Fruit fly (Drosophila melanogaster) whole organism, embryonic: ENCODE results near the gene hog.
A peak's percentile ranks its signal among the peaks of the same experiment; 100 is the strongest.

Experiments
- BtbVII ChIP-seq: fragments of 200-800 bp; sonication (Bioruptor generic); optimal IDR thresholded peaks from 3 replicates; lab custom pipeline; 2017; ENCODE audit warnings: missing biosample characterization, mild to moderate bottlenecking, missing genetic modification characterization
- Bteb2 ChIP-seq: fragments of 200-800 bp; sonication (Bioruptor generic); optimal IDR thresholded peaks from 2 replicates; lab custom pipeline; 2016; ENCODE audit warnings: missing biosample characterization, missing genetic modification characterization
- CG10209 ChIP-seq: fragments of 200-800 bp; sonication (Bioruptor generic); optimal IDR thresholded peaks from 3 replicates; lab custom pipeline; 2017; ENCODE audit warnings: missing biosample characterization, mild to moderate bottlenecking, missing genetic modification characterization, missing genetic modification reagents
- CG10267 ChIP-seq: fragments of 200-800 bp; sonication (Bioruptor generic); optimal IDR thresholded peaks from 2 replicates; lab custom pipeline; 2018; ENCODE audit warnings: missing biosample characterization, mild to moderate bottlenecking, missing genetic modification characterization, moderate library complexity
- CG10321 ChIP-seq: fragments of 200-800 bp; sonication (Bioruptor generic); IDR thresholded peaks from 2 replicates; pipeline ENCODE4 v1.3.6; 2022; ENCODE audit warnings: missing biosample characterization, missing genetic modification characterization
- CG10431 ChIP-seq: fragments of 200-800 bp; sonication (Bioruptor generic); optimal IDR thresholded peaks from 3 replicates; lab custom pipeline; 2018; ENCODE audit warnings: missing biosample characterization, mild to moderate bottlenecking, missing genetic modification characterization
- CG10462 ChIP-seq: fragments of 200-800 bp; sonication (Bioruptor generic); optimal IDR thresholded peaks from 2 replicates; lab custom pipeline; 2016; ENCODE audit warnings: missing biosample characterization, missing genetic modification characterization
- CG14965 ChIP-seq: fragments of 200-800 bp; sonication (Bioruptor generic); optimal IDR thresholded peaks from 2 replicates; lab custom pipeline; 2016; ENCODE audit warnings: missing biosample characterization, missing genetic modification characterization, borderline replicate concordance
- CG15011 ChIP-seq: fragments of 200-800 bp; sonication (Bioruptor generic); optimal IDR thresholded peaks from 3 replicates; lab custom pipeline; 2018; ENCODE audit warnings: missing biosample characterization, mild to moderate bottlenecking, missing genetic modification characterization
- CG1792 ChIP-seq: fragments of 200-800 bp; sonication (Bioruptor generic); optimal IDR thresholded peaks from 2 replicates; lab custom pipeline; 2016; ENCODE audit warnings: missing biosample characterization, missing genetic modification characterization
- CG2199 ChIP-seq: fragments of 200-800 bp; sonication (Bioruptor generic); IDR thresholded peaks from 3 replicates; pipeline ENCODE4 v1.3.6; 2022; ENCODE audit warnings: missing biosample characterization, missing genetic modification characterization
- CG2712 ChIP-seq: fragments of 200-800 bp; optimal IDR thresholded peaks from 3 replicates; lab custom pipeline; 2019; ENCODE audit warnings: missing biosample characterization, mild to moderate bottlenecking, missing genetic modification characterization, moderate library complexity
- CG32532 ChIP-seq: fragments of 200-800 bp; sonication (Bioruptor generic); IDR thresholded peaks from 2 replicates; pipeline ENCODE4 v1.3.6; 2022; ENCODE audit warnings: missing biosample characterization, missing genetic modification characterization
- CG3407 ChIP-seq: fragments of 200-800 bp; sonication (Bioruptor generic); optimal IDR thresholded peaks from 2 replicates; lab custom pipeline; 2018; ENCODE audit warnings: missing biosample characterization, mild to moderate bottlenecking, missing genetic modification characterization
- CG4360 ChIP-seq: fragments of 200-800 bp; sonication (Bioruptor generic); IDR thresholded peaks from 2 replicates; pipeline ENCODE4 v1.3.6; 2022; ENCODE audit warnings: missing biosample characterization, missing genetic modification characterization
- CG4730 ChIP-seq: fragments of 200-800 bp; sonication (Bioruptor generic); IDR thresholded peaks from 2 replicates; pipeline ENCODE4 v1.3.6; 2022; ENCODE audit warnings: missing biosample characterization, missing genetic modification characterization
- CG7357 ChIP-seq: fragments of 200-800 bp; sonication (Bioruptor generic); IDR thresholded peaks from 3 replicates; pipeline ENCODE4 v1.3.6; 2022; ENCODE audit warnings: missing biosample characterization, missing genetic modification characterization
- CG7372 ChIP-seq: fragments of 200-800 bp; sonication (Bioruptor generic); IDR thresholded peaks from 2 replicates; pipeline ENCODE4 v1.3.6; 2022; ENCODE audit warnings: missing biosample characterization, missing genetic modification characterization
- CG9609 ChIP-seq: fragments of 200-800 bp; sonication (Bioruptor generic); optimal IDR thresholded peaks from 3 replicates; lab custom pipeline; 2016; ENCODE audit warnings: missing biosample characterization, missing genetic modification characterization
- CkIIα-i1 ChIP-seq: fragments of 200-800 bp; sonication (Bioruptor generic); IDR thresholded peaks from 2 replicates; pipeline ENCODE4 v1.3.6; 2022; ENCODE audit warnings: missing biosample characterization, missing genetic modification characterization
- Mad ChIP-seq: fragments of 200-800 bp; sonication (Bioruptor generic); optimal IDR thresholded peaks from 2 replicates; lab custom pipeline; 2016; ENCODE audit warnings: missing biosample characterization, missing genetic modification characterization
- Nf-YA ChIP-seq: fragments of 200-800 bp; sonication (Bioruptor generic); IDR thresholded peaks from 2 replicates; pipeline ENCODE4 v1.3.6; 2022; ENCODE audit warnings: missing biosample characterization, missing genetic modification characterization
- Nf-YB ChIP-seq: fragments of 200-800 bp; sonication (Bioruptor generic); optimal IDR thresholded peaks from 3 replicates; lab custom pipeline; 2019; ENCODE audit warnings: missing biosample characterization, mild to moderate bottlenecking, missing genetic modification characterization, moderate library complexity
- Oli ChIP-seq: fragments of 200-800 bp; sonication (Bioruptor generic); optimal IDR thresholded peaks from 2 replicates; lab custom pipeline; 2018; ENCODE audit warnings: missing biosample characterization, mild to moderate bottlenecking, missing genetic modification characterization, moderate library complexity
- Poxn ChIP-seq: fragments of 200-800 bp; sonication (Bioruptor generic); IDR thresholded peaks from 2 replicates; pipeline ENCODE4 v1.3.6; 2022; ENCODE audit warnings: missing biosample characterization, missing genetic modification characterization
- Sox100B ChIP-seq: fragments of 200-800 bp; sonication (Bioruptor generic); optimal IDR thresholded peaks from 3 replicates; lab custom pipeline; 2018; ENCODE audit warnings: missing biosample characterization, mild to moderate bottlenecking, missing genetic modification characterization
- Stat92E ChIP-seq, 3 experiments: fragments of >200 bp in 2 of 3; fragments of 200-800 bp in 1 of 3; sonication (Bioruptor generic) in 1 of 3; optimal IDR thresholded peaks; 2 replicates each; lab custom pipeline; 2017 to 2019; ENCODE audit warnings: missing biosample characterization in 3 of 3, missing genetic modification characterization in 3 of 3, mild to moderate bottlenecking in 1 of 3, moderate library complexity in 1 of 3
- ab ChIP-seq: fragments of 200-800 bp; sonication (Bioruptor generic); optimal IDR thresholded peaks from 2 replicates; lab custom pipeline; 2016; ENCODE audit warnings: missing biosample characterization, missing genetic modification characterization
- br ChIP-seq: fragments of >200 bp; optimal IDR thresholded peaks from 2 replicates; lab custom pipeline; 2017
- cwo ChIP-seq: fragments of 200-800 bp; sonication (Bioruptor generic); optimal IDR thresholded peaks from 3 replicates; lab custom pipeline; 2017; ENCODE audit warnings: missing biosample characterization, missing genetic modification characterization, mild to moderate bottlenecking, moderate library complexity, missing genetic modification reagents
- da ChIP-seq: fragments of 200-800 bp; sonication (Bioruptor generic); optimal IDR thresholded peaks from 2 replicates; lab custom pipeline; 2016; ENCODE audit warnings: missing biosample characterization, missing genetic modification characterization
- dati ChIP-seq: fragments of 200-800 bp; sonication (Bioruptor generic); IDR thresholded peaks from 2 replicates; pipeline ENCODE4 v1.3.6; 2022; ENCODE audit warnings: missing biosample characterization, missing genetic modification characterization
- dmrt99B ChIP-seq: fragments of 200-800 bp; sonication (Bioruptor generic); optimal IDR thresholded peaks from 2 replicates; lab custom pipeline; 2018; ENCODE audit warnings: missing biosample characterization, mild to moderate bottlenecking, missing genetic modification characterization, moderate library complexity
- fru ChIP-seq: fragments of >200 bp; optimal IDR thresholded peaks from 2 replicates; lab custom pipeline; 2017
- hth ChIP-seq: fragments of >200 bp; optimal IDR thresholded peaks from 2 replicates; lab custom pipeline; 2017; ENCODE audit warnings: inconsistent platforms
- klu ChIP-seq: fragments of 200-800 bp; sonication (Bioruptor generic); IDR thresholded peaks from 2 replicates; pipeline ENCODE4 v1.3.6; 2022; ENCODE audit warnings: missing biosample characterization, missing genetic modification characterization
- lmd ChIP-seq: fragments of 200-800 bp; sonication (Bioruptor generic); IDR thresholded peaks from 2 replicates; pipeline ENCODE4 v1.3.6; 2022; ENCODE audit warnings: missing biosample characterization, missing genetic modification characterization
- luna ChIP-seq: fragments of 200-800 bp; sonication (Bioruptor generic); optimal IDR thresholded peaks from 2 replicates; lab custom pipeline; 2016; ENCODE audit warnings: missing biosample characterization, missing genetic modification characterization
- nerfin-2 ChIP-seq: fragments of 200-800 bp; sonication (Bioruptor generic); IDR thresholded peaks from 2 replicates; pipeline ENCODE4 v1.3.6; 2022; ENCODE audit warnings: missing biosample characterization, missing genetic modification characterization; ENCODE audit not compliant: partially characterized antibody
- nmo ChIP-seq: fragments of 200-800 bp; sonication (Bioruptor generic); optimal IDR thresholded peaks from 2 replicates; lab custom pipeline; 2018; ENCODE audit warnings: missing biosample characterization, mild to moderate bottlenecking, missing genetic modification characterization, moderate library complexity
- nom ChIP-seq: fragments of 200-800 bp; sonication (Bioruptor generic); optimal IDR thresholded peaks from 2 replicates; lab custom pipeline; 2017; ENCODE audit warnings: missing biosample characterization, missing genetic modification characterization, mild to moderate bottlenecking, moderate library complexity, missing genetic modification reagents
- prd ChIP-seq, 3 experiments: fragments of >200 bp in 2 of 3; fragments of 200-800 bp in 1 of 3; sonication (Bioruptor generic) in 1 of 3; optimal IDR thresholded peaks in 2 of 3; IDR thresholded peaks in 1 of 3; 2 replicates in 2 of 3; 3 replicates in 1 of 3; pipeline versions ENCODE4 v1.3.6 to Lab custom; 2017 to 2022; ENCODE audit warnings: missing biosample characterization in 1 of 3, missing genetic modification characterization in 1 of 3
- pros ChIP-seq: fragments of 200-800 bp; sonication (Bioruptor generic); optimal IDR thresholded peaks from 3 replicates; lab custom pipeline; 2019; ENCODE audit warnings: missing biosample characterization, mild to moderate bottlenecking, missing genetic modification characterization, moderate library complexity
- psq ChIP-seq: fragments of 200-800 bp; sonication (Bioruptor generic); optimal IDR thresholded peaks from 2 replicates; lab custom pipeline; 2017; ENCODE audit warnings: missing biosample characterization, missing genetic modification characterization
- ro ChIP-seq: fragments of 200-800 bp; sonication (Bioruptor generic); IDR thresholded peaks from 2 replicates; pipeline ENCODE4 v1.3.6; 2022; ENCODE audit warnings: missing biosample characterization, missing genetic modification characterization
- salm ChIP-seq: fragments of 200-800 bp; sonication (Bioruptor generic); optimal IDR thresholded peaks from 2 replicates; lab custom pipeline; 2018; ENCODE audit warnings: missing biosample characterization, mild to moderate bottlenecking, missing genetic modification characterization
- scrt ChIP-seq: fragments of 200-800 bp; sonication (Bioruptor generic); optimal IDR thresholded peaks from 2 replicates; lab custom pipeline; 2018; ENCODE audit warnings: missing biosample characterization, mild to moderate bottlenecking, missing genetic modification characterization, moderate library complexity
- seq ChIP-seq: fragments of 200-800 bp; sonication (Bioruptor generic); IDR thresholded peaks from 2 replicates; pipeline ENCODE4 v1.3.6; 2022; ENCODE audit warnings: missing biosample characterization, missing genetic modification characterization
- sqz ChIP-seq: fragments of 200-800 bp; sonication (Bioruptor generic); optimal IDR thresholded peaks from 3 replicates; lab custom pipeline; 2018; ENCODE audit warnings: missing biosample characterization, mild to moderate bottlenecking, missing genetic modification characterization
- tap ChIP-seq: fragments of 200-800 bp; optimal IDR thresholded peaks from 3 replicates; lab custom pipeline; 2019; ENCODE audit warnings: missing biosample characterization, mild to moderate bottlenecking, missing genetic modification characterization, moderate library complexity
- zen2 ChIP-seq: fragments of 200-800 bp; sonication (Bioruptor generic); IDR thresholded peaks from 3 replicates; pipeline ENCODE4 v1.3.6; 2022; ENCODE audit warnings: missing biosample characterization, missing genetic modification characterization; ENCODE audit not compliant: partially characterized antibody

hog gene

DNA sequence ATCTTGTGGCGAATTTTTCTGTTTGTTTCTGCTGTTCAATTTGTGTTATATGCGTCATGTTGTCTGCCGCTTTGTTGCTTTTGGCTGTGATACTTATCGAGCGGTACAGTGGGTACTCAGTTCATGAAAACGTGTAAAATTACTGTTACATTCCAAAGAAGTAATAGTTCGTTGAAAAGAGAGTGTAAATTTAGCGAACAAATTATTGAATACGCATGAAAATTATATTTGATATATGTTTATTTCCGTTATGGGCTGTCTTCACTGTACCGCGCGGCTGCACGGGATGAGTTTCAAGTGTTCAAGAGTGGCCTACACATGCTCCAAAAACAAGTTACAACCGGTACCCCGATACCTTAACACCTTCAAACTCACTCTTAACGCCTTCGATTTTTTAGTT is 29.6 kb downstream of the hog start (continued):
- no peak for TF ChIP-seq prd (optimal IDR thresholded peaks at IDR 0.05; lab: Kevin White, UChicago)
- peak; percentile 83 for TF ChIP-seq prd (GFP tag; IDR thresholded peaks at IDR 0.05; lab: Robert Waterston, UW)
- peak; percentile 59; the same call in 1 of the 2 replicates for TF ChIP-seq CG32532 (GFP tag; lab: Robert Waterston, UW)
- peak; percentile 58 for TF ChIP-seq salm (tag; lab: Kevin White, UChicago)
- TF ChIP-seq sqz (GFP tag; lab: Kevin White, UChicago): peak; percentile 45
- TF ChIP-seq cwo (GFP tag; lab: Kevin White, UChicago): peak; percentile 35
- no peak for TF ChIP-seq Poxn (GFP tag; lab: Robert Waterston, UW)
- no peak for TF ChIP-seq klu
- TF ChIP-seq Oli (tag; lab: Kevin White, UChicago): peak; percentile 81
- peak; percentile 19 for TF ChIP-seq CG9609 (GFP tag; lab: Kevin White, UChicago)
- TF ChIP-seq Sox100B (GFP tag; lab: Kevin White, UChicago): peak; percentile 61
- TF ChIP-seq seq (GFP tag; lab: Robert Waterston, UW): peak; percentile 70
- TF ChIP-seq luna (GFP tag; lab: Kevin White, UChicago): no peak
- peak; percentile 74 for TF ChIP-seq lmd (GFP tag; lab: Robert Waterston, UW)
- TF ChIP-seq CkIIα-i1 (GFP tag; lab: Robert Waterston, UW): no peak
- peak; percentile 52 for TF ChIP-seq CG10267 (tag; lab: Kevin White, UChicago)
- no peak for TF ChIP-seq pros (GFP tag; lab: Kevin White, UChicago)
- peak; percentile 25 for TF ChIP-seq Mad
- TF ChIP-seq Nf-YB (GFP tag; lab: Kevin White, UChicago): no peak
- TF ChIP-seq CG3407 (GFP tag; lab: Kevin White, UChicago): peak; percentile 47
- TF ChIP-seq dmrt99B: peak; percentile 88
- no peak for TF ChIP-seq CG14965 (GFP tag; lab: Kevin White, UChicago)
- TF ChIP-seq CG4360 (GFP tag; lab: Robert Waterston, UW): 0 out of 2 replicates have a peak, but pooled peaks have one; percentile 20
- TF ChIP-seq br (lab: Kevin White, UChicago): no peak
- peak; percentile 80 for TF ChIP-seq tap (tag; lab: Kevin White, UChicago)
- no peak for TF ChIP-seq nerfin-2 (GFP tag; lab: Robert Waterston, UW)
- peak; percentile 31; the same call in 1 of the 2 replicates for TF ChIP-seq CG10321 (GFP tag; lab: Robert Waterston, UW)
- peak; percentile 45 for TF ChIP-seq CG10209
- TF ChIP-seq Stat92E (GFP tag; optimal IDR thresholded peaks at IDR 0.05; lab: Kevin White, UChicago): no peak
- peak; percentile 64; the same call in 2 of the 3 replicates for TF ChIP-seq CG7357 (GFP tag; lab: Robert Waterston, UW)
- TF ChIP-seq ab (GFP tag; lab: Kevin White, UChicago): no peak
- peak; percentile 17 for TF ChIP-seq BtbVII
- TF ChIP-seq nom (GFP tag; lab: Kevin White, UChicago): peak; percentile 22
- TF ChIP-seq CG1792 (GFP tag; lab: Kevin White, UChicago): peak; percentile 24
- TF ChIP-seq CG2199 (GFP tag; lab: Robert Waterston, UW): 0 out of 3 replicates have a peak, but pooled peaks have one; percentile 56
- TF ChIP-seq fru (lab: Kevin White, UChicago): no peak
- TF ChIP-seq dati (GFP tag; lab: Robert Waterston, UW): no peak
- TF ChIP-seq CG10431 (GFP tag; lab: Kevin White, UChicago): no peak
- TF ChIP-seq CG2712 (tag; lab: Kevin White, UChicago): peak; percentile 80
- TF ChIP-seq nmo (GFP tag; lab: Kevin White, UChicago): peak; percentile 75
- TF ChIP-seq Bteb2: peak; percentile 4
- no peak for TF ChIP-seq zen2 (GFP tag; lab: Robert Waterston, UW)
- peak; percentile 48; the same call in 1 of the 2 replicates for TF ChIP-seq ro (GFP tag; lab: Robert Waterston, UW)
- no peak for TF ChIP-seq psq (GFP tag; lab: Kevin White, UChicago)
- TF ChIP-seq scrt (GFP tag; lab: Kevin White, UChicago): peak; percentile 22
- TF ChIP-seq CG10462: no peak
- TF ChIP-seq CG7372: peak; percentile 50; the same call in 1 of the 2 replicates
- no peak for TF ChIP-seq da (GFP tag; lab: Kevin White, UChicago)
- no peak for TF ChIP-seq hth
- peak; percentile 11 for TF ChIP-seq CG15011 (GFP tag; lab: Kevin White, UChicago)
- peak; percentile 54 for TF ChIP-seq CG4730 (GFP tag; lab: Robert Waterston, UW)
- 0 out of 2 replicates have a peak, but pooled peaks have one; percentile 54 for TF ChIP-seq Nf-YA
